Fruit fly (Drosophila melanogaster) Kc167 (cell line): ENCODE data around the gene CG2533.

Experiments
- Myc ChIP-seq: fragments of >200 bp; optimal IDR thresholded peaks from 2 replicates; lab custom pipeline; 2017; ENCODE audit warnings: missing external identifiers
- Sin3A ChIP-seq: fragments of >200 bp; optimal IDR thresholded peaks from 2 replicates; lab custom pipeline; 2018; ENCODE audit warnings: missing external identifiers
- insv ChIP-seq: fragments of >200 bp; optimal IDR thresholded peaks from 3 replicates; lab custom pipeline; 2018; ENCODE audit warnings: missing external identifiers
- psq ChIP-seq: fragments of >200 bp; optimal IDR thresholded peaks from 2 replicates; lab custom pipeline; 2017; ENCODE audit warnings: missing external identifiers
- ttk ChIP-seq: sonication (Bioruptor generic); optimal IDR thresholded peaks from 2 replicates; lab custom pipeline; 2017; ENCODE audit warnings: missing external identifiers

DNA sequence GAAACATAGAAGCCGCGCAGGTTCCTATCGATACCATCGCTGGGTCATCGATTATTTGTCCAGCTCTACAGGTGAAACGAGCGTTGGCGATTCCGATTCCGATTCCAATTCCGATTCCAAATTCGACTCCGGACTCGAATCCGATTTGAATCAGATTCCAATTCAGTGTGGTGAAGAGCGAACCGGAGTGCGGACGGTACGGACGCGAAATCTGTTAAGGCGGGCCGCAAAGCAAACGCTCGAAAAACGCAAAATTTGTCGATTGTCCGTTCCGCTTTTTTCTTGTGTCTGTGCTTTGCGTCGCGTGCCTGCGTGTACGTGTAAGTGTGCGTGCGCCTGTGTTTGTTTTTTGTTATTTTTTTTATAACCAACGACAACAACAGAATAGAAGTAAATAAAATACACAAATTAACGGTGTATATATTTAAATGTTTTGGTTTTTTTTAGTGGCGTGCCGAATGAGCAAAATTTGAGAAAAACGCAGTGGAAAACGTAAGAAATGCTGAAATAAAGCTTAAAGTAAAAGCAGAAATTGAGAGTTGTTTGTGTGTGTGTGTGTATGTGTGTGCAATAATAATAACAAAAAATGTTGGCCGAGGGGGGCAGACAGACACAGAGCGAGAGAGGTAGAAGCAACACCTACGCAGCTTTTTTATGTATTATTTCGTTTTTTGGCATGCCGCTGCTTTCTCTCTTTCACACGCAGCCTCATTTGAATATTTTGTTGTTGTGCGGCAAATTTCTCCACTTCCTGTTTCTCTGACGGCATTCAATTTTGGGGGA is 18.1 kb upstream of the CG2533 start, which contains the start of gene Ptp10D:
- TF ChIP-seq Myc (lab: Kevin White, UChicago) (no peak), psq (lab: Kevin White, UChicago) (no peak), ttk (lab: Kevin White, UChicago) (no peak), Sin3A (lab: Kevin White, UChicago) (no peak), insv (no peak)
